Worm (Caenorhabditis elegans) whole organism, mixed stage, embryonic: Measurements from ENCODE around the gene F58H1.3.
A peak's percentile ranks its signal among the peaks of the same experiment; 100 is the strongest.

Experiments used
- M03D4.4 ChIP-seq: sonication (generic microtip); optimal IDR thresholded peaks from 2 replicates; lab custom pipeline; 2017; ENCODE audit warnings: mild to moderate bottlenecking, missing genetic modification characterization, missing compliant biosample characterization
- bed-3 ChIP-seq: fragments of 200-800 bp; sonication (Bioruptor generic); optimal IDR thresholded peaks from 3 replicates; lab custom pipeline; 2018; ENCODE audit warnings: mild to moderate bottlenecking, missing genetic modification characterization, moderate library complexity, missing compliant biosample characterization
- ceh-39 ChIP-seq: fragments of 150-350 bp; optimal IDR thresholded peaks from 2 replicates; lab custom pipeline; 2014; ENCODE audit warnings: missing biosample characterization, missing genetic modification characterization
- ceh-83 ChIP-seq: fragments of 200-800 bp; sonication (Bioruptor generic); optimal IDR thresholded peaks from 2 replicates; lab custom pipeline; 2018; ENCODE audit warnings: mild to moderate bottlenecking, missing genetic modification characterization, missing compliant biosample characterization
- ces-1 ChIP-seq: fragments of 150-350 bp; optimal IDR thresholded peaks from 2 replicates; lab custom pipeline; 2014; ENCODE audit warnings: missing biosample characterization, missing genetic modification reagents, missing genetic modification characterization
- cnd-1 ChIP-seq: fragments of 200-800 bp; sonication (Bioruptor generic); optimal IDR thresholded peaks from 2 replicates; lab custom pipeline; 2018; ENCODE audit warnings: mild to moderate bottlenecking, missing genetic modification characterization, missing compliant biosample characterization
- drap-1 ChIP-seq: fragments of 200-800 bp; sonication (Bioruptor generic); optimal IDR thresholded peaks from 3 replicates; lab custom pipeline; 2018; ENCODE audit warnings: mild to moderate bottlenecking, missing genetic modification characterization, missing compliant biosample characterization
- flh-1 ChIP-seq: fragments of 200-800 bp; sonication (Bioruptor generic); optimal IDR thresholded peaks from 2 replicates; lab custom pipeline; 2018; ENCODE audit warnings: mild to moderate bottlenecking, missing genetic modification characterization, moderate library complexity, missing compliant biosample characterization
- ham-2 ChIP-seq: fragments of 200-800 bp; sonication (Bioruptor generic); optimal IDR thresholded peaks from 2 replicates; lab custom pipeline; 2018; ENCODE audit warnings: mild to moderate bottlenecking, missing genetic modification characterization, missing compliant biosample characterization
- hlh-1 ChIP-seq: fragments of 150-350 bp; optimal IDR thresholded peaks from 2 replicates; lab custom pipeline; 2014; ENCODE audit warnings: missing biosample characterization, missing genetic modification reagents, missing genetic modification characterization
- lin-13 ChIP-seq: fragments of 150-350 bp; optimal IDR thresholded peaks from 2 replicates; lab custom pipeline; 2014; ENCODE audit warnings: missing biosample characterization, missing genetic modification characterization
- lin-32 ChIP-seq: fragments of 200-800 bp; sonication (Bioruptor generic); optimal IDR thresholded peaks from 2 replicates; lab custom pipeline; 2018; ENCODE audit warnings: mild to moderate bottlenecking, missing genetic modification characterization, missing compliant biosample characterization
- lsy-2 ChIP-seq: fragments of 150-350 bp; optimal IDR thresholded peaks from 2 replicates; lab custom pipeline; 2014; ENCODE audit warnings: missing biosample characterization, missing genetic modification characterization
- mab-5 ChIP-seq: fragments of 150-350 bp; optimal IDR thresholded peaks from 2 replicates; lab custom pipeline; 2014; ENCODE audit warnings: missing biosample characterization, missing genetic modification characterization
- mep-1 ChIP-seq: fragments of 150-350 bp; optimal IDR thresholded peaks from 2 replicates; lab custom pipeline; 2017; ENCODE audit warnings: missing biosample characterization, missing genetic modification reagents, missing genetic modification characterization, inconsistent platforms
- mls-2 ChIP-seq: sonication (generic microtip); optimal IDR thresholded peaks from 2 replicates; lab custom pipeline; 2016; ENCODE audit warnings: mild to moderate bottlenecking, missing genetic modification characterization, moderate library complexity, missing compliant biosample characterization
- nhr-12 ChIP-seq: fragments of 150-350 bp; optimal IDR thresholded peaks from 2 replicates; lab custom pipeline; 2014; ENCODE audit warnings: missing biosample characterization, missing genetic modification characterization
- nhr-2 ChIP-seq: fragments of 150-350 bp; optimal IDR thresholded peaks from 2 replicates; lab custom pipeline; 2014; ENCODE audit warnings: missing biosample characterization, missing genetic modification characterization
- nhr-237 ChIP-seq: fragments of 150-350 bp; optimal IDR thresholded peaks from 2 replicates; lab custom pipeline; 2014; ENCODE audit warnings: missing biosample characterization, missing genetic modification characterization
- nhr-28 ChIP-seq: fragments of 150-350 bp; optimal IDR thresholded peaks from 2 replicates; lab custom pipeline; 2014; ENCODE audit warnings: missing biosample characterization, missing genetic modification characterization
- nhr-76 ChIP-seq: sonication (generic microtip); optimal IDR thresholded peaks from 2 replicates; lab custom pipeline; 2017; ENCODE audit warnings: missing biosample characterization, missing genetic modification characterization
- pha-4 ChIP-seq: fragments of 150-350 bp; optimal IDR thresholded peaks from 2 replicates; lab custom pipeline; 2018; ENCODE audit warnings: missing biosample characterization, missing genetic modification reagents, missing genetic modification characterization
- sem-2 ChIP-seq: fragments of 200-800 bp; sonication (Bioruptor generic); optimal IDR thresholded peaks from 2 replicates; lab custom pipeline; 2018; ENCODE audit warnings: mild to moderate bottlenecking, missing genetic modification characterization, missing compliant biosample characterization
- snpc-4 ChIP-seq: fragments of 150-350 bp; optimal IDR thresholded peaks from 2 replicates; lab custom pipeline; 2014; ENCODE audit warnings: missing biosample characterization, missing genetic modification characterization
- sptf-1 ChIP-seq: sonication (generic microtip); optimal IDR thresholded peaks from 2 replicates; lab custom pipeline; 2017; ENCODE audit warnings: mild to moderate bottlenecking, missing genetic modification characterization, moderate library complexity, missing compliant biosample characterization
- tbx-8 ChIP-seq: fragments of 200-800 bp; sonication (Bioruptor generic); optimal IDR thresholded peaks from 2 replicates; lab custom pipeline; 2018; ENCODE audit warnings: mild to moderate bottlenecking, missing genetic modification characterization, moderate library complexity, missing compliant biosample characterization
- unc-120 ChIP-seq: sonication (generic microtip); optimal IDR thresholded peaks from 2 replicates; lab custom pipeline; 2017; ENCODE audit warnings: missing genetic modification characterization, missing compliant biosample characterization; ENCODE audit not compliant: poor library complexity, severe bottlenecking
- unc-39 ChIP-seq: fragments of 150-350 bp; optimal IDR thresholded peaks from 2 replicates; lab custom pipeline; 2014; ENCODE audit warnings: missing biosample characterization, missing genetic modification characterization
- unc-62 ChIP-seq: fragments of 150-350 bp; optimal IDR thresholded peaks from 2 replicates; lab custom pipeline; 2014; ENCODE audit warnings: missing biosample characterization, missing genetic modification reagents, missing genetic modification characterization
- zip-8 ChIP-seq: fragments of 150-350 bp; optimal IDR thresholded peaks from 2 replicates; lab custom pipeline; 2014; ENCODE audit warnings: missing biosample characterization, missing genetic modification characterization
- ztf-11 ChIP-seq: fragments of 150-350 bp; optimal IDR thresholded peaks from 2 replicates; lab custom pipeline; 2014; ENCODE audit warnings: missing biosample characterization, missing genetic modification characterization

The F58H1.3 gene

ce11 chrV:11960084-11960830, 26.5 kb downstream of the F58H1.3 start:
- TF ChIP-seq ces-1 (peak; percentile 63), M03D4.4 (tag; lab: Kevin White, UChicago) (no peak), unc-62 (peak; percentile 62)

DNA sequence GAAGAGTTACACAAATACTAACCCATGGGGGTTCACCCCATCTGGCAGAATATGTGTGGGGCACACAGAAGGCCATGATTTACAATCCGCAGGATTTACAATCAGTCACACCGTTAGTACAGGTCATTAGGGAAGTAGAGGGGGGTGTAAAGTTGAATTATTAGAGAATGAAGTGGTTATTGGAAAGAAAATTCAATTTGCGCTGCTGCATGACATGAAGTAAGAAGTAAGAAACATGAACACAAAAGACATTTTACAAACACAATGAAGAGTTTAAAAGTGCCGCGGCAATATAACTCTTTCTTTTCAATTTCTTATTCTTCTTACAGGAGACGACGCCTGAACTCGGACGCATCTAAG, 27.0 kb downstream of the F58H1.3 start:
- TF ChIP-seq cnd-1 (tag; lab: Kevin White, UChicago) = peak; percentile 48
- no peak for TF ChIP-seq hlh-1 (tag; lab: Kevin White, UChicago)
- peak; percentile 19 for TF ChIP-seq sptf-1 (tag; lab: Kevin White, UChicago)
- TF ChIP-seq bed-3 (GFP tag; lab: Kevin White, UChicago) = no peak
- no peak for TF ChIP-seq lin-13 (tag; lab: Kevin White, UChicago)
- TF ChIP-seq ces-1 = peak; percentile 59
- no peak for TF ChIP-seq tbx-8 (GFP tag; lab: Kevin White, UChicago)
- peak; percentile 84 for TF ChIP-seq nhr-2 (tag; lab: Kevin White, UChicago)
- TF ChIP-seq ztf-11 (tag; lab: Kevin White, UChicago) = no peak
- TF ChIP-seq snpc-4 (tag; lab: Kevin White, UChicago) = no peak
- no peak for TF ChIP-seq ceh-39
- TF ChIP-seq zip-8 (tag; lab: Kevin White, UChicago) = no peak
- TF ChIP-seq unc-62 = peak; percentile 36
- TF ChIP-seq, all 35 proteins: peak for 5

DNA sequence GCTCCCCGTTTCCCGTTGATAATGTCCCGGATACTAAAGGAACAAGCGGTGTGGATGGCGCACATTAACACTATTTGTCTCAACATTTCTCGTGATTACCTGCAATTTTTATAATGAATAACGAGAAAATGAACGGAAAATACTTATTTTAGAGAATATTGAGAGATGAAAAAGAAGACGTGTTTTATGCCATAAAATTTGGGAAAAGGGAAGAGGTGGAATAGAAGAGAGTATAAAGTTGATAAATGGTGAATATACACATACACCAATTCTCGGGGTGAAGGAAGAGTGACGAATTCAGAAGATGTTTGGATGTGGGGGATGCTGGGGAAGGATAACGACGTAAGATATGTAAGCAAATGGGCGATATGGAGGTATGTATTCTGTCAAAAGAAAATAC, 30.9 kb downstream of the F58H1.3 start, which contains the start of gene F58H1.7:
F58H1.7 (minus strand) TSS at position 101 of the 400 bp plus-strand sequence.
- TF ChIP-seq unc-39 = no peak
- TF ChIP-seq mab-5 (tag; lab: Kevin White, UChicago) = no peak
- no peak for TF ChIP-seq zip-8 (tag; lab: Kevin White, UChicago)
- no peak for TF ChIP-seq M03D4.4 (tag; lab: Kevin White, UChicago)
- TF ChIP-seq nhr-2 (tag; lab: Kevin White, UChicago) = no peak
- TF ChIP-seq nhr-237 = no peak
- TF ChIP-seq ceh-83 (GFP tag; lab: Kevin White, UChicago) = no peak
- no peak for TF ChIP-seq sem-2 (GFP tag; lab: Kevin White, UChicago)
- no peak for TF ChIP-seq nhr-28
- TF ChIP-seq sptf-1 (tag; lab: Kevin White, UChicago) = no peak
- no peak for TF ChIP-seq flh-1 (GFP tag; lab: Kevin White, UChicago)
- no peak for TF ChIP-seq unc-62

ce11 chrV:11975233-11975632, 41.5 kb downstream of the F58H1.3 start, which contains the start of gene cpr-1:
Gene cpr-1 (plus strand): TSS chrV:11975551.
- TF ChIP-seq nhr-76 (no peak), ztf-11 (tag; lab: Kevin White, UChicago) (no peak), lsy-2 (no peak), nhr-2 (tag; lab: Kevin White, UChicago) (no peak), mep-1 (tag; lab: Kevin White, UChicago) (no peak), ham-2 (no peak), mls-2 (no peak), unc-120 (tag; lab: Kevin White, UChicago) (no peak), zip-8 (tag; lab: Kevin White, UChicago) (no peak), ces-1 (no peak), bed-3 (GFP tag; lab: Kevin White, UChicago) (no peak), lin-13 (tag; lab: Kevin White, UChicago) (no peak), flh-1 (GFP tag; lab: Kevin White, UChicago) (no peak), drap-1 (no peak), tbx-8 (GFP tag; lab: Kevin White, UChicago) (no peak), cnd-1 (tag; lab: Kevin White, UChicago) (no peak), ceh-39 (no peak), nhr-12 (tag; lab: Kevin White, UChicago) (no peak), pha-4 (tag; lab: Kevin White, UChicago) (no peak), unc-62 (no peak)

DNA sequence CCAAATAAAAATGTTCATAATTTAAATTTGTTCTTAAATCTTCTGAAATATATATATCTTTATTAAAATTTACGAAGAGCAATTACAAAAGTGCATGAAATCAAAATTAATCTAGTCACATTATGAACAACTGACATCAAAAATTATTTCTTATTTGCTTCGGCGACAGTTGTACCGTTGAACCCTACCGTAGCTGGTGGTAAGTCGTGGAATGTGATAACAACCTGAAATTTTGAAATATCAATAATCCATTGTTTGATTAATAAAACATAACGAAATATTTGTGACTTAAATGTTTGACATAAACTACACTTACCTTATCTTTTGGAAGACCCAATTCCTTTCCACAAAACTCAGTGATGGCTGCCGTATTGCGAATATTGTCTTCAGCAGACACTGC, 43.0 kb downstream of the F58H1.3 start:
- TF ChIP-seq pha-4 (tag; lab: Kevin White, UChicago) (no peak), nhr-237 (no peak), mep-1 (tag; lab: Kevin White, UChicago) (no peak), tbx-8 (GFP tag; lab: Kevin White, UChicago) (no peak), bed-3 (GFP tag; lab: Kevin White, UChicago) (no peak), ztf-11 (tag; lab: Kevin White, UChicago) (no peak), sptf-1 (tag; lab: Kevin White, UChicago) (no peak), nhr-76 (no peak), lin-32 (no peak), sem-2 (GFP tag; lab: Kevin White, UChicago) (no peak), nhr-12 (tag; lab: Kevin White, UChicago) (no peak), nhr-2 (tag; lab: Kevin White, UChicago) (no peak), mls-2 (no peak), ces-1 (no peak), mab-5 (tag; lab: Kevin White, UChicago) (no peak), hlh-1 (tag; lab: Kevin White, UChicago) (no peak)
